Fruit fly (Drosophila melanogaster) S2 (cell line): Measurements from ENCODE around the gene dan.

Source experiments
- CG8478 ChIP-seq: fragments of >200 bp; optimal IDR thresholded peaks from 2 replicates; lab custom pipeline; 2018
- CTCF ChIP-seq, 2 experiments: fragments of >200 bp; optimal IDR thresholded peaks; 2 replicates each; lab custom pipeline; 2018

DNA sequence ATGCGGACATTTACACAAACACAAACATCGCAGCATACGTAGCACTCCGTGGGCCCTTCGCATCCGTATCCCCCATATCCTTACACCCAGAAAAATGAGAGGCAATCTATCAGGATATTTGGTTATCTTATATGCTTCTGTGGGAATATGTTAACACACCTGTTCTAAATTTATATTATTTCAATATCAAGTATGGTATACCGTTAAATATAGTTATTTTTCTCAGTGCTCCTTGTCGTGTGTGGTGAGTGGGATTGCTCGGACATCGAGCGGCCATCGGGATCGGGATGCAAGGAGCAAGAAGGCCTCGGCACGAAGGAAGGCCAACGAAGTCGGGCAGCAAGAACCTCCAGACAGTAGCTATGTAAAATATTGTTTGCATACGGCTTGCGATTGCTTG lies 22.7 kb upstream of the dan start:
- TF ChIP-seq CG8478 (lab: Kevin White, UChicago) (no peak), CTCF (optimal IDR thresholded peaks at IDR 0.05; lab: Kevin White, UChicago) (no peak)
